Fruit fly (Drosophila melanogaster) whole organism, embryonic: ENCODE results near the gene fry.

Experiments
- Bgb ChIP-seq: fragments of 200-800 bp; sonication (Bioruptor generic); IDR thresholded peaks from 2 replicates; pipeline ENCODE4 v1.3.6; 2022; ENCODE audit warnings: missing biosample characterization, missing genetic modification characterization; ENCODE audit not compliant: partially characterized antibody
- CG10274 ChIP-seq: fragments of 200-800 bp; sonication (Bioruptor generic); optimal IDR thresholded peaks from 3 replicates; lab custom pipeline; 2017; ENCODE audit warnings: missing biosample characterization, mild to moderate bottlenecking, missing genetic modification characterization
- CG12219 ChIP-seq: fragments of 200-800 bp; sonication (Bioruptor generic); optimal IDR thresholded peaks from 3 replicates; lab custom pipeline; 2018; ENCODE audit warnings: missing biosample characterization, mild to moderate bottlenecking, missing genetic modification characterization
- CG14441 ChIP-seq: fragments of 200-800 bp; sonication (Bioruptor generic); IDR thresholded peaks from 2 replicates; pipeline ENCODE4 v1.3.6; 2022; ENCODE audit warnings: missing biosample characterization, missing genetic modification characterization
- CG15479 ChIP-seq: fragments of 200-800 bp; sonication (Bioruptor generic); optimal IDR thresholded peaks from 3 replicates; lab custom pipeline; 2019; ENCODE audit warnings: missing biosample characterization, mild to moderate bottlenecking, missing genetic modification characterization, moderate library complexity
- CG17568 ChIP-seq: fragments of 200-800 bp; sonication (Bioruptor generic); optimal IDR thresholded peaks from 2 replicates; lab custom pipeline; 2018; ENCODE audit warnings: missing biosample characterization, mild to moderate bottlenecking, missing genetic modification characterization, moderate library complexity
- CG17912 ChIP-seq: fragments of 200-800 bp; sonication (Bioruptor generic); optimal IDR thresholded peaks from 2 replicates; lab custom pipeline; 2018; ENCODE audit warnings: missing biosample characterization, mild to moderate bottlenecking, missing genetic modification characterization
- CG18599 ChIP-seq: fragments of 200-800 bp; sonication (Bioruptor generic); optimal IDR thresholded peaks from 3 replicates; lab custom pipeline; 2017; ENCODE audit warnings: missing biosample characterization, missing genetic modification characterization, mild to moderate bottlenecking, moderate library complexity, missing genetic modification reagents
- CG2116 ChIP-seq: fragments of 200-800 bp; sonication (Bioruptor generic); optimal IDR thresholded peaks from 3 replicates; lab custom pipeline; 2018; ENCODE audit warnings: missing biosample characterization, mild to moderate bottlenecking, missing genetic modification characterization
- CG2199 ChIP-seq: fragments of 200-800 bp; sonication (Bioruptor generic); IDR thresholded peaks from 3 replicates; pipeline ENCODE4 v1.3.6; 2022; ENCODE audit warnings: missing biosample characterization, missing genetic modification characterization
- CG30020 ChIP-seq: fragments of 200-800 bp; optimal IDR thresholded peaks from 2 replicates; lab custom pipeline; 2019; ENCODE audit warnings: missing biosample characterization, mild to moderate bottlenecking, missing genetic modification characterization, moderate library complexity
- CG31441 ChIP-seq: fragments of 200-800 bp; sonication (Bioruptor generic); IDR thresholded peaks from 2 replicates; pipeline ENCODE4 v1.3.6; 2022; ENCODE audit warnings: missing biosample characterization, missing genetic modification characterization
- CG32767 ChIP-seq: fragments of 200-800 bp; sonication (Bioruptor generic); IDR thresholded peaks from 2 replicates; pipeline ENCODE4 v1.3.6; 2022; ENCODE audit warnings: missing biosample characterization, missing genetic modification characterization
- CG34422 ChIP-seq: fragments of 200-800 bp; sonication (Bioruptor generic); IDR thresholded peaks from 3 replicates; pipeline ENCODE4 v1.3.6; 2022; ENCODE audit warnings: missing biosample characterization, missing genetic modification characterization
- CG4707 ChIP-seq: fragments of 200-800 bp; sonication (Bioruptor generic); optimal IDR thresholded peaks from 2 replicates; lab custom pipeline; 2018; ENCODE audit warnings: missing biosample characterization, mild to moderate bottlenecking, missing genetic modification characterization, moderate library complexity
- CG5245 ChIP-seq: fragments of 200-800 bp; sonication (Bioruptor generic); optimal IDR thresholded peaks from 3 replicates; lab custom pipeline; 2016; ENCODE audit warnings: missing biosample characterization, missing genetic modification characterization
- CG6689 ChIP-seq: fragments of 200-800 bp; sonication (Bioruptor generic); IDR thresholded peaks from 2 replicates; pipeline ENCODE4 v1.3.6; 2022; ENCODE audit warnings: missing biosample characterization, missing genetic modification characterization
- CG7745 ChIP-seq: fragments of 200-800 bp; sonication (Bioruptor generic); optimal IDR thresholded peaks from 2 replicates; lab custom pipeline; 2018; ENCODE audit warnings: missing biosample characterization, mild to moderate bottlenecking, missing genetic modification characterization, moderate library complexity
- CG8478 ChIP-seq: fragments of >200 bp; optimal IDR thresholded peaks from 2 replicates; lab custom pipeline; 2018
- CG9609 ChIP-seq: fragments of 200-800 bp; sonication (Bioruptor generic); optimal IDR thresholded peaks from 3 replicates; lab custom pipeline; 2016; ENCODE audit warnings: missing biosample characterization, missing genetic modification characterization
- CG9727 ChIP-seq: fragments of 200-800 bp; sonication (Bioruptor generic); optimal IDR thresholded peaks from 3 replicates; lab custom pipeline; 2017; ENCODE audit warnings: missing biosample characterization, mild to moderate bottlenecking, missing genetic modification characterization
- CG9817 ChIP-seq: fragments of 200-800 bp; sonication (Bioruptor generic); optimal IDR thresholded peaks from 2 replicates; lab custom pipeline; 2018; ENCODE audit warnings: missing biosample characterization, mild to moderate bottlenecking, missing genetic modification characterization, moderate library complexity
- Doc3 ChIP-seq: fragments of 200-800 bp; sonication (Bioruptor generic); IDR thresholded peaks from 3 replicates; pipeline ENCODE4 v1.3.6; 2022; ENCODE audit warnings: missing biosample characterization, missing genetic modification characterization; ENCODE audit not compliant: partially characterized antibody
- Fer2 ChIP-seq: fragments of 200-800 bp; sonication (Bioruptor generic); optimal IDR thresholded peaks from 2 replicates; lab custom pipeline; 2018; ENCODE audit warnings: missing biosample characterization, mild to moderate bottlenecking, missing genetic modification characterization, moderate library complexity
- Hr39 ChIP-seq: fragments of >200 bp; optimal IDR thresholded peaks from 2 replicates; lab custom pipeline; 2017
- MESR4 ChIP-seq: fragments of 200-800 bp; sonication (Bioruptor generic); optimal IDR thresholded peaks from 2 replicates; lab custom pipeline; 2018; ENCODE audit warnings: missing biosample characterization, mild to moderate bottlenecking, missing genetic modification characterization, moderate library complexity
- Pdp1 ChIP-seq, 2 experiments: fragments of 200-800 bp; sonication (Bioruptor generic); optimal IDR thresholded peaks; 3 replicates each; lab custom pipeline; 2016; ENCODE audit warnings: missing biosample characterization in 2 of 2, missing genetic modification characterization in 2 of 2, mild to moderate bottlenecking in 1 of 2, moderate library complexity in 1 of 2
- YL-1 ChIP-seq: fragments of 200-800 bp; sonication (Bioruptor generic); optimal IDR thresholded peaks from 3 replicates; lab custom pipeline; 2017; ENCODE audit warnings: missing biosample characterization, mild to moderate bottlenecking, missing genetic modification characterization
- ab ChIP-seq: fragments of 200-800 bp; sonication (Bioruptor generic); optimal IDR thresholded peaks from 2 replicates; lab custom pipeline; 2016; ENCODE audit warnings: missing biosample characterization, missing genetic modification characterization
- az2 ChIP-seq: fragments of 200-800 bp; sonication (Bioruptor generic); optimal IDR thresholded peaks from 3 replicates; lab custom pipeline; 2016; ENCODE audit warnings: missing biosample characterization, missing genetic modification characterization
- cg ChIP-seq: fragments of 200-800 bp; sonication (Bioruptor generic); optimal IDR thresholded peaks from 3 replicates; lab custom pipeline; 2019; ENCODE audit warnings: missing biosample characterization, mild to moderate bottlenecking, missing genetic modification characterization, moderate library complexity
- chinmo ChIP-seq: fragments of 200-800 bp; sonication (Bioruptor generic); IDR thresholded peaks from 4 replicates; pipeline ENCODE4 v1.3.6; 2022; ENCODE audit warnings: missing biosample characterization, missing genetic modification characterization; ENCODE audit not compliant: partially characterized antibody
- ci ChIP-seq: fragments of 200-800 bp; sonication (Bioruptor generic); IDR thresholded peaks from 3 replicates; pipeline ENCODE4 v1.3.6; 2022; ENCODE audit warnings: missing biosample characterization, missing genetic modification characterization
- croc ChIP-seq: fragments of 200-800 bp; sonication (Bioruptor generic); conservative IDR thresholded peaks from 3 replicates; pipeline ENCODE4 v1.3.6; 2022; ENCODE audit warnings: missing biosample characterization, missing genetic modification characterization
- cwo ChIP-seq: fragments of 200-800 bp; sonication (Bioruptor generic); optimal IDR thresholded peaks from 3 replicates; lab custom pipeline; 2017; ENCODE audit warnings: missing biosample characterization, missing genetic modification characterization, mild to moderate bottlenecking, moderate library complexity, missing genetic modification reagents
- fd64A ChIP-seq: fragments of 200-800 bp; sonication (Bioruptor generic); optimal IDR thresholded peaks from 3 replicates; lab custom pipeline; 2018; ENCODE audit warnings: missing biosample characterization, mild to moderate bottlenecking, missing genetic modification characterization
- gro ChIP-seq: fragments of 200-800 bp; sonication (Bioruptor generic); optimal IDR thresholded peaks from 2 replicates; lab custom pipeline; 2016; ENCODE audit warnings: missing biosample characterization, missing genetic modification characterization
- ind ChIP-seq: fragments of 200-800 bp; sonication (Bioruptor generic); optimal IDR thresholded peaks from 3 replicates; lab custom pipeline; 2016; ENCODE audit warnings: missing biosample characterization, missing genetic modification characterization
- inv ChIP-seq: fragments of 200-800 bp; sonication (Bioruptor generic); IDR thresholded peaks from 2 replicates; pipeline ENCODE4 v1.3.6; 2022; ENCODE audit warnings: missing biosample characterization, missing genetic modification characterization; ENCODE audit not compliant: partially characterized antibody
- kni ChIP-seq: fragments of 200-800 bp; sonication (Bioruptor generic); optimal IDR thresholded peaks from 3 replicates; lab custom pipeline; 2017; ENCODE audit warnings: mild to moderate bottlenecking, missing biosample characterization, missing genetic modification reagents, missing genetic modification characterization
- lbe ChIP-seq: fragments of 200-800 bp; sonication (Bioruptor generic); optimal IDR thresholded peaks from 2 replicates; lab custom pipeline; 2016; ENCODE audit warnings: missing biosample characterization, mild to moderate bottlenecking, missing genetic modification characterization
- nerfin-1 ChIP-seq: fragments of 200-800 bp; sonication (Bioruptor generic); optimal IDR thresholded peaks from 3 replicates; lab custom pipeline; 2019; ENCODE audit warnings: missing biosample characterization, mild to moderate bottlenecking, missing genetic modification characterization, moderate library complexity
- odd ChIP-seq: fragments of 200-800 bp; sonication (Bioruptor generic); optimal IDR thresholded peaks from 2 replicates; lab custom pipeline; 2017; ENCODE audit warnings: missing biosample characterization, mild to moderate bottlenecking, missing genetic modification characterization
- onecut ChIP-seq: fragments of 200-800 bp; sonication (Bioruptor generic); IDR thresholded peaks from 2 replicates; pipeline ENCODE4 v1.3.6; 2022; ENCODE audit warnings: missing biosample characterization, missing genetic modification characterization
- sd ChIP-seq: fragments of 200-800 bp; sonication (Bioruptor generic); optimal IDR thresholded peaks from 3 replicates; lab custom pipeline; 2018; ENCODE audit warnings: missing biosample characterization, mild to moderate bottlenecking, missing genetic modification characterization, moderate library complexity
- sob ChIP-seq: fragments of 200-800 bp; sonication (Bioruptor generic); IDR thresholded peaks from 2 replicates; pipeline ENCODE4 v1.3.6; 2022; ENCODE audit warnings: missing biosample characterization, missing genetic modification characterization
- ssp ChIP-seq: fragments of 200-800 bp; sonication (Bioruptor generic); IDR thresholded peaks from 2 replicates; pipeline ENCODE4 v1.3.6; 2022; ENCODE audit warnings: missing biosample characterization, missing genetic modification characterization
- trem ChIP-seq: fragments of 200-800 bp; optimal IDR thresholded peaks from 3 replicates; lab custom pipeline; 2019; ENCODE audit warnings: missing biosample characterization, mild to moderate bottlenecking, missing genetic modification characterization, moderate library complexity
- usp ChIP-seq: fragments of >200 bp; optimal IDR thresholded peaks from 2 replicates; lab custom pipeline; 2017; ENCODE audit warnings: missing biosample characterization, missing genetic modification characterization

The fry gene

DNA sequence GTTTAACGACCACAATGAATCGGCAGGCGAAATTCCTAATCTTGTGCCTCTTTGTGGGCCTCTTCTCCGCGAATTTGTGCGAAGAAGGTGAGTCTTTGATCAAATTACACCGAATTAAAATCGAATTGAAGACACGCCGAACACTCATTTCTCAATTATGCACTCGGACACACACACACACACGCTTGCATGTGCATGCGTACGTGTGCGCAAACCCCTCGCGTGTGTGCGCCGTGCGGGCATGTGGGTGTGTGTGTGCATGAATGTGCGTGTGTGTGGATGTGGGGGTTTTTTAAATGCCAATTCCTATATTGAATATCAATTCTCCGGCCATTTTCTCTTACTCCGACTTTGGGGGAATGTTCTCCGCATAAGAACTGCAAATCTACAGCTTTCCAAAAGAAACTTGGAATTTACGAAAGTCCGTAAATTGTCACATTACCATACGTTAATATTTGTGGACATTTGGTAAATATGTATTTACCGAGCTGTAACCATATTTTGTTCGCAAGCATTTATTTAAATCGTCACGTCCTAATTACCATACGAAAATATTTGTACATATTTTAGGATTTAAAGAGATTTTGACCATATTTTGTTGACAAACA is 35.7 kb upstream of the fry start (continued):
- TF ChIP-seq CG12219 (no peak), kni (GFP tag; lab: Kevin White, UChicago) (peak; percentile 4), trem (tag; lab: Kevin White, UChicago) (no peak), CG14441 (GFP tag; lab: Robert Waterston, UW) (0 out of 2 replicates have a peak, but pooled peaks have one; percentile 17), CG8478 (peak; percentile 88), CG18599 (GFP tag; lab: Kevin White, UChicago) (peak; percentile 9), CG30020 (tag; lab: Kevin White, UChicago) (no peak), onecut (0 out of 2 replicates have a peak, but pooled peaks have one; percentile 3), CG32767 (GFP tag; lab: Robert Waterston, UW) (peak; percentile 41; the same call in 1 of the 2 replicates), CG2199 (0 out of 3 replicates have a peak, but pooled peaks have one; percentile 70), croc (no peak), CG9817 (no peak), ind (GFP tag; lab: Kevin White, UChicago) (no peak), CG5245 (GFP tag; lab: Kevin White, UChicago) (no peak), lbe (GFP tag; lab: Kevin White, UChicago) (no peak), nerfin-1 (peak; percentile 3), Hr39 (lab: Kevin White, UChicago) (peak; percentile 95), cwo (GFP tag; lab: Kevin White, UChicago) (no peak), CG15479 (GFP tag; lab: Kevin White, UChicago) (peak; percentile 64), cg (peak; percentile 100), CG17912 (GFP tag; lab: Kevin White, UChicago) (peak; percentile 2), sd (tag; lab: Kevin White, UChicago) (peak; percentile 44), YL-1 (peak; percentile 71), ci (GFP tag; lab: Robert Waterston, UW) (0 out of 3 replicates have a peak, but pooled peaks have one; percentile 50), odd (GFP tag; lab: Kevin White, UChicago) (no peak), Fer2 (tag; lab: Kevin White, UChicago) (no peak), CG34422 (peak; percentile 67; the same call in 2 of the 3 replicates), chinmo (peak; percentile 93; the same call in 3 of the 4 replicates), CG2116 (GFP tag; lab: Kevin White, UChicago) (no peak)

dm6 chr3L:9713828-9714536 is 35.1 kb upstream of the fry start, which contains the start of gene vsg:
Gene vsg (plus strand): TSS chr3L:9714324.
- peak; percentile 48 for TF ChIP-seq cwo (GFP tag; lab: Kevin White, UChicago)
- peak; percentile 94 for TF ChIP-seq CG31441 (GFP tag; lab: Robert Waterston, UW)
- TF ChIP-seq Bgb = peak; percentile 92
- peak; percentile 93 for TF ChIP-seq MESR4 (GFP tag; lab: Kevin White, UChicago)
- no peak for TF ChIP-seq usp
- peak; percentile 83 for TF ChIP-seq az2
- TF ChIP-seq sob (GFP tag; lab: Robert Waterston, UW) = peak; percentile 79
- no peak for TF ChIP-seq CG17568
- TF ChIP-seq CG10274 (GFP tag; lab: Kevin White, UChicago) = no peak
- no peak for TF ChIP-seq CG4707
- no peak for TF ChIP-seq fd64A (GFP tag; lab: Kevin White, UChicago)
- TF ChIP-seq CG7745 (tag; lab: Kevin White, UChicago) = no peak
- peak; percentile 85 for TF ChIP-seq CG6689
- TF ChIP-seq ssp (GFP tag; lab: Robert Waterston, UW) = peak; percentile 85
- peak; percentile 83 for TF ChIP-seq inv (GFP tag; lab: Robert Waterston, UW)
- TF ChIP-seq Doc3 (GFP tag; lab: Robert Waterston, UW) = peak; percentile 55
- TF ChIP-seq Hr39 (lab: Kevin White, UChicago) = no peak
- peak; percentile 57 to 74 for TF ChIP-seq Pdp1 (GFP tag; optimal IDR thresholded peaks at IDR 0.05; lab: Kevin White, UChicago)
- TF ChIP-seq gro (GFP tag; lab: Kevin White, UChicago) = no peak
- TF ChIP-seq CG9609 = no peak
- no peak for TF ChIP-seq ab (GFP tag; lab: Kevin White, UChicago)
- peak; percentile 91 for TF ChIP-seq CG9727 (GFP tag; lab: Kevin White, UChicago)
